Fruit fly (Drosophila melanogaster): ENCODE data around the gene CG17147.

DNA sequence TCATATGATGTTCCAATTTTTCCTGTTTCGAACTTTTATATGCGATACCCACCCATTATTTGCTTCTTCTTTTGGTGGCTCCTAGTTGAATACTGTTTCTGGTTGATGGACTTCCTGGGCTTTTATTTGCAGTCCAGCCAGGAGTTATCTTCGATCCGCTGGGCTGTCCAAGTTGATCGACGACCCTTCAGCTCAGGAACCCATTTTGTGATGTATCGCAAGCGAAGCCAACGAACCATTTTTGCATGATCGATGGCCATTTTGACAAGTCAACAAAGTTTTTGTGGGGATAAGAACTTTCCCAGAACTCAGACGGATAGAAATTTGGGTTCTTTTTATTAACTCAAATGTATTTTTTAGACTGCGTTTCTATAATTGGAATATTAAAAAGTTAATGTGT lies 17.8 kb upstream of the CG17147 start, which contains the start of gene CG7290:
- TF ChIP-seq bab1 (GFP tag; optimal IDR thresholded peaks at IDR 0.05) (no peak), cic (GFP tag; optimal IDR thresholded peaks at IDR 0.05) (no peak), toe (GFP tag; optimal IDR thresholded peaks at IDR 0.05) (no peak), Crg-1 (GFP tag; optimal IDR thresholded peaks at IDR 0.05) (no peak), CG1620 (GFP tag; optimal IDR thresholded peaks at IDR 0.05) (no peak), CG7045 (GFP tag; optimal IDR thresholded peaks at IDR 0.05) (no peak), Mnt (GFP tag; optimal IDR thresholded peaks at IDR 0.05) (no peak), CG5204 (GFP tag; optimal IDR thresholded peaks at IDR 0.05) (no peak)

Measured in whole organism, adult.